Worm (Caenorhabditis elegans) whole organism, young adult: ENCODE measurements around the gene nhr-211.

Experiments
- ZK185.1 ChIP-seq: sonication (generic microtip); optimal IDR thresholded peaks from 2 replicates; lab custom pipeline; 2016; ENCODE audit warnings: mild to moderate bottlenecking, missing genetic modification characterization, missing compliant biosample characterization; ENCODE audit not compliant: poor library complexity, severe bottlenecking
- ama-1 ChIP-seq, 3 experiments: fragments of 150-350 bp in 1 of 3; sonication (generic microtip) in 2 of 3; optimal IDR thresholded peaks; 2 replicates each; lab custom pipeline; 2014 to 2018; ENCODE audit warnings: missing biosample characterization in 2 of 3, missing genetic modification characterization in 2 of 3, missing genetic modification reagents in 2 of 3
- dpff-1 ChIP-seq: sonication (generic microtip); optimal IDR thresholded peaks from 2 replicates; lab custom pipeline; 2017; ENCODE audit warnings: mild to moderate bottlenecking, missing genetic modification characterization, missing compliant biosample characterization
- dpl-1 ChIP-seq: fragments of 150-350 bp; optimal IDR thresholded peaks from 2 replicates; lab custom pipeline; 2014; ENCODE audit warnings: missing biosample characterization, missing genetic modification reagents, missing genetic modification characterization
- egrh-3 ChIP-seq: fragments of 200-800 bp; sonication (Bioruptor generic); IDR thresholded peaks from 2 replicates; pipeline ENCODE4 v1.3.6; 2022; ENCODE audit warnings: missing genetic modification reagents, missing genetic modification characterization, missing compliant biosample characterization
- hrde-1 ChIP-seq: sonication (generic microtip); optimal IDR thresholded peaks from 2 replicates; lab custom pipeline; 2016; ENCODE audit warnings: missing genetic modification characterization, mild to moderate bottlenecking, missing compliant biosample characterization, moderate library complexity, missing genotype, missing genetic modification reagents, borderline replicate concordance
- lag-1 ChIP-seq: fragments of 200-800 bp; sonication (Bioruptor generic); IDR thresholded peaks from 2 replicates; pipeline ENCODE4 v1.3.6; 2022; ENCODE audit warnings: missing genetic modification reagents, missing genetic modification characterization, missing compliant biosample characterization
- lin-54 ChIP-seq: fragments of 200-800 bp; sonication (Bioruptor generic); optimal IDR thresholded peaks from 2 replicates; lab custom pipeline; 2018; ENCODE audit warnings: mild to moderate bottlenecking, missing genetic modification characterization, missing compliant biosample characterization
- mxl-1 ChIP-seq: sonication (generic microtip); optimal IDR thresholded peaks from 2 replicates; lab custom pipeline; 2016; ENCODE audit warnings: missing genetic modification characterization, missing compliant biosample characterization
- nfya-1 ChIP-seq: sonication (generic microtip); optimal IDR thresholded peaks from 2 replicates; lab custom pipeline; 2017; ENCODE audit warnings: antibody characterized with exemption, missing compliant biosample characterization, missing genetic modification characterization, borderline replicate concordance; ENCODE audit not compliant: insufficient read depth
- pha-4 ChIP-seq: fragments of 150-350 bp; sonication (generic microtip); optimal IDR thresholded peaks from 2 replicates; lab custom pipeline; 2014; ENCODE audit warnings: missing biosample characterization, missing genetic modification reagents, missing genetic modification characterization
- ztf-28 ChIP-seq: fragments of 200-800 bp; sonication (Bioruptor generic); IDR thresholded peaks from 2 replicates; pipeline ENCODE4 v1.3.6; 2022; ENCODE audit warnings: missing genetic modification reagents, missing genetic modification characterization, missing compliant biosample characterization

ce11 chrV:464800-465199 lies 22.0 kb upstream of the nhr-211 start, which contains the start of gene nhr-201:
- no peak for TF ChIP-seq egrh-3 (GFP tag; lab: Robert Waterston, UW)
- TF ChIP-seq hrde-1 (tag; lab: Kevin White, UChicago), result no peak
- TF ChIP-seq nfya-1 (tag; lab: Kevin White, UChicago), result no peak
- TF ChIP-seq ama-1 (optimal IDR thresholded peaks at IDR 0.05; lab: Kevin White, UChicago), result no peak
- TF ChIP-seq ama-1 (GFP tag; optimal IDR thresholded peaks at IDR 0.05; lab: Kevin White, UChicago), result no peak
- TF ChIP-seq dpff-1 (tag; lab: Kevin White, UChicago), result no peak
- no peak for TF ChIP-seq lin-54
- no peak for TF ChIP-seq dpl-1 (GFP tag; lab: Kevin White, UChicago)
- no peak for TF ChIP-seq ZK185.1 (tag; lab: Kevin White, UChicago)
- no peak for TF ChIP-seq pha-4 (tag; lab: Kevin White, UChicago)
- TF ChIP-seq mxl-1, result no peak
- no peak for TF ChIP-seq lag-1 (GFP tag; lab: Robert Waterston, UW)
- TF ChIP-seq ztf-28 (GFP tag; lab: Robert Waterston, UW), result no peak
